Worm (Caenorhabditis elegans): ENCODE data around the gene cest-9.2.

cest-9.2 gene

DNA sequence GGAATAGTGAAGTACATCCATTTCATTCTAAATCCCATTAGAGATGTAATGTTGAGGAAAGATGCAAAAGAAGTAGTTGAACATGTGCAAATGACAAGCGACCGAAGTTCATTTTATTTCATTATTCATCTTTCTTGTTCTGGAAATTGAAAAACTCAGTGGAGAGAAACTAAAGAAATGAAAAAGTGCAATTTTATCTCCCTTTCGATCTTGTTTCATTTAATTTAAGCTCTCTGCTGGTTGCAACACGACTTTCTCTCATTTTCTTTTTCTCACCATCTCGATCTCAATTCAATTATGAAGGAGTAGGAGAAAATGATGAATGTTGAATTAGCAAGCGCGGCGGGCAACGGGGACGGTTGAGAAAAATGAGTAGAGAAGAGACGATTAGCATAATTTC, 37.5 kb upstream of the cest-9.2 start:
- TF ChIP-seq mab-5 (tag; optimal IDR thresholded peaks at IDR 0.05) (peak; percentile 1), ham-2 (GFP tag; optimal IDR thresholded peaks at IDR 0.05) (peak; percentile 6), ces-1 (GFP tag; optimal IDR thresholded peaks at IDR 0.05) (peak; percentile 99), lin-13 (tag; optimal IDR thresholded peaks at IDR 0.05) (no peak), snpc-4 (tag; optimal IDR thresholded peaks at IDR 0.05) (no peak), nhr-237 (tag; optimal IDR thresholded peaks at IDR 0.05) (peak; percentile 18), ceh-83 (GFP tag; optimal IDR thresholded peaks at IDR 0.05) (no peak)

DNA sequence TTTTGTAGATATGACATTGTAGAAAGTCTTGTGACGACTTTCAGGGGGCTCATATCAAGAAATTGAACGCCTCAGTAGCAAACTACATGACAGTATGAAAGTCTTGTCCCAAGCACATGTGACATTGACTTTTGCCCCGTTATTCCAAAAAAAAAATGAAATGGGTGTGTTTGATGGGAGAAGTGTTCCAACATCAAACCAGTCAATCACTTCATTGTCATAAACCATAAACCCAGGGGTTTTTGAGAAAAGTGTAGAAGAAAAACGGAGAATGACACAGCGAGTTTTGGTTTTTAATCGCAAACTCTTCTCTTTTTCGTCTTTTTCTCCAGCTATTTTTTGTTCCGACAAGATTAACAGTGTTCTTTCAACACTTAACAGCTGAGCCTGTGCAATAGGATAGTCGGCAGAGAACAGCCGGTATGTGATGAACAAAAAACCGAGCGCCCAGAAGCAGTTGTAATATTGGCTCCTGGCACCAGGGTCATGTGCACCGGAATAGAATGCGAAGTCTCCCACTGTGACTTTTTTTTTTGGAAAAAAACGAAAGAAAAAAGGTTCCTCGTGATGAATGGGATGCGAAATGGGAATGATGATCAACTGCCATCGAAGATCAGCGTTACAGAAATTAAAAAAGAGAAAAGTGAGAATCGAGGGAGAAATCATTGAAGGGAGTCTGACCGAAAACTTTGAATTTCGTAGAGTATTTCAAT, 35.9 kb upstream of the cest-9.2 start:
- TF ChIP-seq nhr-12 (tag; optimal IDR thresholded peaks at IDR 0.05), result no peak
- TF ChIP-seq hlh-1 (tag; optimal IDR thresholded peaks at IDR 0.05), result peak; percentile 1
- TF ChIP-seq nhr-2 (tag; optimal IDR thresholded peaks at IDR 0.05), result no peak
- no peak for TF ChIP-seq ceh-83 (GFP tag; optimal IDR thresholded peaks at IDR 0.05)
- no peak for TF ChIP-seq tbx-8 (GFP tag; optimal IDR thresholded peaks at IDR 0.05)

DNA sequence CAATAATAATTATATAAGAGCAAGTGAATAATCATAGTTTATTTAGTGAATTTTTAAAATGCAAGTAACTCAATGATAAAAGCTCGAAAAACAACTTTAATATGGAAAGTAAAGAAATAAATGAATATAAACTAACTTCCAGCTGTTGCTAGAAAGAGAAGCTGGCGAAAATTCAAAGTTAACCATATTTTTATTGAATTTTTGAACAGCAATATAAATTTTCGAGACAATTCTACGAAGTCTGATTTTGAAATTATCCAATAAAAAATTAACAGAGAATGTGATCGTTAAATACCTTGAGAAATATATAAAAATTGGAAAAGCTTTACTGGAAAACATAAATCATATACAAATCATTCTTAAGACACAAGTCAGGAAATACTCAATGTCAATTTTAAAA, 35.3 kb upstream of the cest-9.2 start:
- TF ChIP-seq ham-2 (GFP tag; optimal IDR thresholded peaks at IDR 0.05) (no peak), M03D4.4 (tag; optimal IDR thresholded peaks at IDR 0.05) (no peak), drap-1 (GFP tag; optimal IDR thresholded peaks at IDR 0.05) (no peak), nhr-237 (tag; optimal IDR thresholded peaks at IDR 0.05) (no peak), ceh-43 (GFP tag; optimal IDR thresholded peaks at IDR 0.05) (no peak), snpc-4 (tag; optimal IDR thresholded peaks at IDR 0.05) (no peak), ztf-11 (tag; optimal IDR thresholded peaks at IDR 0.05) (no peak), mab-5 (tag; optimal IDR thresholded peaks at IDR 0.05) (no peak), unc-120 (tag; optimal IDR thresholded peaks at IDR 0.05; ENCODE audit: poor library complexity, severe bottlenecking) (no peak), sem-2 (GFP tag; optimal IDR thresholded peaks at IDR 0.05) (no peak), lin-32 (GFP tag; optimal IDR thresholded peaks at IDR 0.05) (no peak), ces-1 (GFP tag; optimal IDR thresholded peaks at IDR 0.05) (no peak)

DNA sequence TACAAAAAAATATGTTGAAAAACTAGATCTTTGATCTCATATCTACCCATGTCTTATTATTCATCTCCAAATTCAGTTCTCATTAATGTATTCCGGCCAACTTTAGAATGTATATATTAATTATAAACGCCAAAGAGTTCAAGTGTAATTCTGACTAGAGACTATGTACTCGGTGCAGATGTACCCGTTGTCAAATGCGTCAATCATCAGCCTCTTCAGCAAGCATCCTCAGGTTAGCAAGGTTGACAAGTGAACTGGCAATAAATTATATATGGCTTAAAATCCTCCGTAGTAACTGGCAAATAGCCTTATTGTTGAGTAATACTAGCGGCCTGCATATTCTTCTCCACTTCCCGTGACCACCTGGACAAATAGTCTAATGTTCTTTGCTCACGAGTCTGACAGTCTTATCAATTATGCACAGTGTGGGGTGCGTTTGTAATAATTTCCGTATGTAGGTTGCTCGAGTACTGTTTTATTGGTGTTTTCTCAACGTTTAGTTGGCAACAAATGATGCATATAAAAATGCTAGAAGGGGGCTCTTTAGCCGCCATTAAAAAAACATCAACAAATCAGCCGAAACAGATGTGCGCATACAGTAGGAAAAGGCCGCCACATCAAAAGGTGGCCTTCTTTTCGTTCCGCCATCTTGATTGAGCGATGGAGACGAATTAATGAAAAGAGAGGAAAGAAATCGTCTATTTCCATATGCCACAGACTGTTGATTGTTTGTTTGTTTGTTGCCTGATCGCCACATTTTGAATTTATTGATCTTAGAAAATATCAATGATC, 33.4 kb upstream of the cest-9.2 start:
- TF ChIP-seq ceh-43 (GFP tag; optimal IDR thresholded peaks at IDR 0.05) (no peak), lin-32 (GFP tag; optimal IDR thresholded peaks at IDR 0.05) (peak; percentile 60), ham-2 (GFP tag; optimal IDR thresholded peaks at IDR 0.05) (no peak), mls-2 (tag; optimal IDR thresholded peaks at IDR 0.05) (no peak), ceh-39 (tag; optimal IDR thresholded peaks at IDR 0.05) (no peak), elt-3 (tag; optimal IDR thresholded peaks at IDR 0.05) (no peak), ces-1 (GFP tag; optimal IDR thresholded peaks at IDR 0.05) (no peak), zip-8 (tag; optimal IDR thresholded peaks at IDR 0.05) (no peak), mab-5 (tag; optimal IDR thresholded peaks at IDR 0.05) (no peak), unc-62 (GFP tag; optimal IDR thresholded peaks at IDR 0.05) (peak; percentile 21), nhr-2 (tag; optimal IDR thresholded peaks at IDR 0.05) (peak; percentile 46), lin-13 (tag; optimal IDR thresholded peaks at IDR 0.05) (no peak)

DNA sequence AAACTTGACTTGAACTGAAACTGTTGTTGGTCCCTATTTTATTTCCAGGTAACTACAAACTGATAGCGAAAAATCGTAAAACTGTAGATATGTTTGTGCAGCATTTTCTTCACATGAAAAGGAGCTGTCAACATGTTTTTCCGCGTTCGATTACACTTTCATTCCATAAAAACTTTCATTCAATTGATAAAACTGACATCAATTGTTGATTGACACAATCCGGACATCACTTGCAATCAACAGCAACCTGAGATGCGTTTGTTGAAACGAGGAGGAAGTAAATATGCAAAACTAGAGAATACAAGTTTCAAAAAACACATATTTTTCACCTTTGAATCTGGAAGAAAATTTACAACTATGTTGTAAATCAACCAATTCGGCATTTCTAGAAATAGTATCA, 24.6 kb upstream of the cest-9.2 start:
- TF ChIP-seq ceh-39 (tag; optimal IDR thresholded peaks at IDR 0.05), result no peak
- TF ChIP-seq nhr-76 (tag; optimal IDR thresholded peaks at IDR 0.05), result no peak
- no peak for TF ChIP-seq pha-4 (tag; optimal IDR thresholded peaks at IDR 0.05)
- no peak for TF ChIP-seq ham-2 (GFP tag; optimal IDR thresholded peaks at IDR 0.05)
- no peak for TF ChIP-seq M03D4.4 (tag; optimal IDR thresholded peaks at IDR 0.05)
- TF ChIP-seq sptf-1 (tag; optimal IDR thresholded peaks at IDR 0.05), result no peak
- TF ChIP-seq drap-1 (GFP tag; optimal IDR thresholded peaks at IDR 0.05), result no peak
- no peak for TF ChIP-seq elt-3 (tag; optimal IDR thresholded peaks at IDR 0.05)
- no peak for TF ChIP-seq lin-32 (GFP tag; optimal IDR thresholded peaks at IDR 0.05)

DNA sequence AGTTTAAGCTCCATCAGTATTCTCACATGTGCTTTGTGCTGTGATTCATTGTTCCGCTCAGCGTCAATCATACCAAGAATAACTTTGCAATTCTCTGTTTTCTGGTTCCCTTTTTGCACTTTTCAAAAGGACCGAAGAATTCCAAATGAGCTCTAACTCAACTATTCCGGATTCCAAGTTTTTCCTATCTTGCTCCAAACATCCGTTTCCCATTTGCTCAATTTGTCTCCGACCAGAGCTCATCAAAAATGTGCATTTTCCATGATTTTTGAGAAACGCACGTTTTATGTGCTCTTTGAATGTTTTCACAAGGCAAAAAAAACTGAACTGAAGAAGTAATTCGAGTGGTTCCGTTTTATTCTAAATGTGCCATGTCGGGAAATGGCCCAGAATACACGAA, 23.6 kb upstream of the cest-9.2 start:
- no peak for TF ChIP-seq nhr-2 (tag; optimal IDR thresholded peaks at IDR 0.05)
- TF ChIP-seq ces-1 (GFP tag; optimal IDR thresholded peaks at IDR 0.05), result peak; percentile 4
